Fruit fly (Drosophila melanogaster) whole organism, embryonic: ENCODE data around the gene VhaM9.7-d.

ENCODE experiments used
- ATbp ChIP-seq: fragments of 200-800 bp; sonication (Bioruptor generic); optimal IDR thresholded peaks from 2 replicates; lab custom pipeline; 2017; ENCODE audit warnings: missing biosample characterization, mild to moderate bottlenecking, missing genetic modification characterization, missing genetic modification reagents
- BEAF-32 ChIP-seq: fragments of 200-800 bp; sonication (Bioruptor generic); optimal IDR thresholded peaks from 3 replicates; lab custom pipeline; 2017; ENCODE audit warnings: missing biosample characterization, missing genetic modification characterization, mild to moderate bottlenecking, moderate library complexity, missing genetic modification reagents
- CG10267 ChIP-seq: fragments of 200-800 bp; sonication (Bioruptor generic); optimal IDR thresholded peaks from 2 replicates; lab custom pipeline; 2018; ENCODE audit warnings: missing biosample characterization, mild to moderate bottlenecking, missing genetic modification characterization, moderate library complexity
- CG10274 ChIP-seq: fragments of 200-800 bp; sonication (Bioruptor generic); optimal IDR thresholded peaks from 3 replicates; lab custom pipeline; 2017; ENCODE audit warnings: missing biosample characterization, mild to moderate bottlenecking, missing genetic modification characterization
- CG10366 ChIP-seq: fragments of 200-800 bp; sonication (Bioruptor generic); IDR thresholded peaks from 2 replicates; pipeline ENCODE4 v1.3.6; 2022; ENCODE audit warnings: missing biosample characterization, missing genetic modification characterization
- CG10431 ChIP-seq: fragments of 200-800 bp; sonication (Bioruptor generic); optimal IDR thresholded peaks from 3 replicates; lab custom pipeline; 2018; ENCODE audit warnings: missing biosample characterization, mild to moderate bottlenecking, missing genetic modification characterization
- CG12659 ChIP-seq: fragments of 200-800 bp; sonication (Bioruptor generic); optimal IDR thresholded peaks from 3 replicates; lab custom pipeline; 2017; ENCODE audit warnings: mild to moderate bottlenecking, missing biosample characterization, missing genetic modification reagents, missing genetic modification characterization
- CG13624 ChIP-seq: fragments of 200-800 bp; sonication (Bioruptor generic); optimal IDR thresholded peaks from 2 replicates; lab custom pipeline; 2016; ENCODE audit warnings: missing biosample characterization, missing genetic modification characterization
- CG13775 ChIP-seq: fragments of 200-800 bp; sonication (Bioruptor generic); optimal IDR thresholded peaks from 3 replicates; lab custom pipeline; 2017; ENCODE audit warnings: missing biosample characterization, mild to moderate bottlenecking, missing genetic modification characterization
- CG15601 ChIP-seq: fragments of 200-800 bp; sonication (Bioruptor generic); optimal IDR thresholded peaks from 3 replicates; lab custom pipeline; 2019; ENCODE audit warnings: missing biosample characterization, mild to moderate bottlenecking, missing genetic modification characterization, moderate library complexity
- CG15696 ChIP-seq: fragments of 200-800 bp; sonication (Bioruptor generic); optimal IDR thresholded peaks from 2 replicates; lab custom pipeline; 2019; ENCODE audit warnings: missing biosample characterization, mild to moderate bottlenecking, missing genetic modification characterization, moderate library complexity
- CG1603 ChIP-seq: fragments of 200-800 bp; sonication (Bioruptor generic); optimal IDR thresholded peaks from 2 replicates; lab custom pipeline; 2019; ENCODE audit warnings: missing biosample characterization, mild to moderate bottlenecking, missing genetic modification characterization, moderate library complexity
- CG17359 ChIP-seq: fragments of 200-800 bp; sonication (Bioruptor generic); optimal IDR thresholded peaks from 3 replicates; lab custom pipeline; 2018; ENCODE audit warnings: missing biosample characterization, mild to moderate bottlenecking, missing genetic modification characterization, moderate library complexity
- CG17385 ChIP-seq: fragments of 200-800 bp; sonication (Bioruptor generic); optimal IDR thresholded peaks from 3 replicates; lab custom pipeline; 2018; ENCODE audit warnings: missing biosample characterization, mild to moderate bottlenecking, missing genetic modification characterization
- CG2120 ChIP-seq: fragments of 200-800 bp; sonication (Bioruptor generic); optimal IDR thresholded peaks from 3 replicates; lab custom pipeline; 2016; ENCODE audit warnings: missing biosample characterization, missing genetic modification characterization
- CG30403 ChIP-seq: fragments of 200-800 bp; sonication (Bioruptor generic); optimal IDR thresholded peaks from 3 replicates; lab custom pipeline; 2016; ENCODE audit warnings: missing biosample characterization, missing genetic modification characterization
- CG30431 ChIP-seq: fragments of 200-800 bp; sonication (Bioruptor generic); optimal IDR thresholded peaks from 2 replicates; lab custom pipeline; 2017; ENCODE audit warnings: missing biosample characterization, missing genetic modification characterization
- CG32532 ChIP-seq: fragments of 200-800 bp; sonication (Bioruptor generic); IDR thresholded peaks from 2 replicates; pipeline ENCODE4 v1.3.6; 2022; ENCODE audit warnings: missing biosample characterization, missing genetic modification characterization
- CG34376 ChIP-seq: fragments of 200-800 bp; sonication (Bioruptor generic); optimal IDR thresholded peaks from 2 replicates; lab custom pipeline; 2018; ENCODE audit warnings: missing biosample characterization, mild to moderate bottlenecking, missing genetic modification characterization
- CG7556 ChIP-seq: fragments of 200-800 bp; sonication (Bioruptor generic); optimal IDR thresholded peaks from 2 replicates; lab custom pipeline; 2017; ENCODE audit warnings: missing biosample characterization, mild to moderate bottlenecking, missing genetic modification characterization
- Ets97D ChIP-seq: fragments of 200-800 bp; sonication (Bioruptor generic); optimal IDR thresholded peaks from 3 replicates; lab custom pipeline; 2016; ENCODE audit warnings: missing biosample characterization, missing genetic modification characterization
- Hmx ChIP-seq: fragments of 200-800 bp; sonication (Bioruptor generic); optimal IDR thresholded peaks from 2 replicates; lab custom pipeline; 2016; ENCODE audit warnings: missing biosample characterization, missing genetic modification characterization
- Hr51 ChIP-seq, 2 experiments: fragments of 200-800 bp; sonication (Bioruptor generic); optimal IDR thresholded peaks; 2 replicates in 1 of 2; 3 replicates in 1 of 2; lab custom pipeline; 2016 to 2018; ENCODE audit warnings: missing biosample characterization in 2 of 2, missing genetic modification characterization in 2 of 2, mild to moderate bottlenecking in 1 of 2, moderate library complexity in 1 of 2
- Hr78 ChIP-seq, 2 experiments: fragments of 200-800 bp in 1 of 2; fragments of >200 bp in 1 of 2; sonication (Bioruptor generic) in 1 of 2; optimal IDR thresholded peaks; 2 replicates each; lab custom pipeline; 2017 to 2019; ENCODE audit warnings: missing biosample characterization in 2 of 2, missing genetic modification characterization in 2 of 2, mild to moderate bottlenecking in 1 of 2, moderate library complexity in 1 of 2
- Myb ChIP-seq: fragments of 200-800 bp; sonication (Bioruptor generic); optimal IDR thresholded peaks from 2 replicates; lab custom pipeline; 2016; ENCODE audit warnings: missing biosample characterization, missing genetic modification characterization
- NK7.1 ChIP-seq: fragments of 200-800 bp; sonication (Bioruptor generic); optimal IDR thresholded peaks from 3 replicates; lab custom pipeline; 2016; ENCODE audit warnings: missing biosample characterization, missing genetic modification characterization
- Ravus ChIP-seq: fragments of 200-800 bp; sonication (Bioruptor generic); IDR thresholded peaks from 2 replicates; pipeline ENCODE4 v1.3.6; 2022; ENCODE audit warnings: missing biosample characterization, missing genetic modification characterization
- Sry-δ ChIP-seq: fragments of 200-800 bp; sonication (Bioruptor generic); optimal IDR thresholded peaks from 2 replicates; lab custom pipeline; 2016; ENCODE audit warnings: missing biosample characterization, missing genetic modification characterization
- ap ChIP-seq: fragments of 200-800 bp; sonication (Bioruptor generic); IDR thresholded peaks from 2 replicates; pipeline ENCODE4 v1.3.6; 2022; ENCODE audit warnings: missing biosample characterization, missing genetic modification characterization
- btn ChIP-seq: fragments of 200-800 bp; sonication (Bioruptor generic); optimal IDR thresholded peaks from 2 replicates; lab custom pipeline; 2016; ENCODE audit warnings: missing biosample characterization, missing genetic modification characterization
- chn ChIP-seq: fragments of 200-800 bp; sonication (Bioruptor generic); optimal IDR thresholded peaks from 2 replicates; lab custom pipeline; 2016; ENCODE audit warnings: missing biosample characterization, missing genetic modification characterization
- crol ChIP-seq: fragments of 200-800 bp; sonication (Bioruptor generic); IDR thresholded peaks from 2 replicates; pipeline ENCODE4 v1.3.6; 2022; ENCODE audit warnings: missing biosample characterization, missing genetic modification characterization
- ems ChIP-seq: fragments of 200-800 bp; sonication (Bioruptor generic); optimal IDR thresholded peaks from 3 replicates; lab custom pipeline; 2016; ENCODE audit warnings: missing biosample characterization, missing genetic modification characterization
- esg ChIP-seq: fragments of 200-800 bp; sonication (Bioruptor generic); conservative IDR thresholded peaks from 2 replicates; pipeline ENCODE4 v1.3.6; 2022; ENCODE audit warnings: missing biosample characterization, missing genetic modification characterization
- gfzf ChIP-seq: fragments of 200-800 bp; sonication (Bioruptor generic); optimal IDR thresholded peaks from 2 replicates; lab custom pipeline; 2016; ENCODE audit warnings: missing biosample characterization, mild to moderate bottlenecking, missing genetic modification characterization, moderate library complexity
- h ChIP-seq: fragments of >200 bp; optimal IDR thresholded peaks from 2 replicates; lab custom pipeline; 2017
- knrl ChIP-seq: fragments of 200-800 bp; sonication (Bioruptor generic); IDR thresholded peaks from 3 replicates; pipeline ENCODE4 v1.3.6; 2022; ENCODE audit warnings: missing biosample characterization, missing genetic modification characterization; ENCODE audit not compliant: partially characterized antibody
- lab ChIP-seq: fragments of 200-800 bp; sonication (Bioruptor generic); optimal IDR thresholded peaks from 3 replicates; lab custom pipeline; 2017; ENCODE audit warnings: missing biosample characterization, missing genetic modification characterization, mild to moderate bottlenecking, moderate library complexity, missing genetic modification reagents
- maf-S ChIP-seq: fragments of 200-800 bp; sonication (Bioruptor generic); optimal IDR thresholded peaks from 2 replicates; lab custom pipeline; 2016; ENCODE audit warnings: missing biosample characterization, missing genetic modification characterization
- p53 ChIP-seq: fragments of 200-800 bp; sonication (Bioruptor generic); optimal IDR thresholded peaks from 2 replicates; lab custom pipeline; 2016; ENCODE audit warnings: missing biosample characterization, missing genetic modification characterization
- pho ChIP-seq: fragments of 200-800 bp; sonication (Bioruptor generic); optimal IDR thresholded peaks from 2 replicates; lab custom pipeline; 2016; ENCODE audit warnings: missing biosample characterization, missing genetic modification characterization
- pita ChIP-seq: fragments of 200-800 bp; sonication (Bioruptor generic); optimal IDR thresholded peaks from 2 replicates; lab custom pipeline; 2017; ENCODE audit warnings: missing biosample characterization, mild to moderate bottlenecking, missing genetic modification characterization
- ranshi ChIP-seq: fragments of 200-800 bp; sonication (Bioruptor generic); IDR thresholded peaks from 2 replicates; pipeline ENCODE4 v1.3.6; 2022; ENCODE audit warnings: missing biosample characterization, missing genetic modification characterization
- sens ChIP-seq: fragments of 200-800 bp; sonication (Bioruptor generic); peaks from one replicate; lab custom pipeline; 2016; ENCODE audit warnings: missing biosample characterization, missing genetic modification characterization
- trem ChIP-seq: fragments of 200-800 bp; optimal IDR thresholded peaks from 3 replicates; lab custom pipeline; 2019; ENCODE audit warnings: missing biosample characterization, mild to moderate bottlenecking, missing genetic modification characterization, moderate library complexity
- unc-4 ChIP-seq: fragments of 200-800 bp; sonication (Bioruptor generic); IDR thresholded peaks from 2 replicates; pipeline ENCODE4 v1.3.6; 2022; ENCODE audit warnings: missing biosample characterization, missing genetic modification characterization; ENCODE audit not compliant: partially characterized antibody
- unpg ChIP-seq: fragments of 200-800 bp; sonication (Bioruptor generic); optimal IDR thresholded peaks from 3 replicates; lab custom pipeline; 2018; ENCODE audit warnings: missing biosample characterization, mild to moderate bottlenecking, missing genetic modification characterization, moderate library complexity
- zen2 ChIP-seq: fragments of 200-800 bp; sonication (Bioruptor generic); IDR thresholded peaks from 3 replicates; pipeline ENCODE4 v1.3.6; 2022; ENCODE audit warnings: missing biosample characterization, missing genetic modification characterization; ENCODE audit not compliant: partially characterized antibody

The VhaM9.7-d gene

DNA sequence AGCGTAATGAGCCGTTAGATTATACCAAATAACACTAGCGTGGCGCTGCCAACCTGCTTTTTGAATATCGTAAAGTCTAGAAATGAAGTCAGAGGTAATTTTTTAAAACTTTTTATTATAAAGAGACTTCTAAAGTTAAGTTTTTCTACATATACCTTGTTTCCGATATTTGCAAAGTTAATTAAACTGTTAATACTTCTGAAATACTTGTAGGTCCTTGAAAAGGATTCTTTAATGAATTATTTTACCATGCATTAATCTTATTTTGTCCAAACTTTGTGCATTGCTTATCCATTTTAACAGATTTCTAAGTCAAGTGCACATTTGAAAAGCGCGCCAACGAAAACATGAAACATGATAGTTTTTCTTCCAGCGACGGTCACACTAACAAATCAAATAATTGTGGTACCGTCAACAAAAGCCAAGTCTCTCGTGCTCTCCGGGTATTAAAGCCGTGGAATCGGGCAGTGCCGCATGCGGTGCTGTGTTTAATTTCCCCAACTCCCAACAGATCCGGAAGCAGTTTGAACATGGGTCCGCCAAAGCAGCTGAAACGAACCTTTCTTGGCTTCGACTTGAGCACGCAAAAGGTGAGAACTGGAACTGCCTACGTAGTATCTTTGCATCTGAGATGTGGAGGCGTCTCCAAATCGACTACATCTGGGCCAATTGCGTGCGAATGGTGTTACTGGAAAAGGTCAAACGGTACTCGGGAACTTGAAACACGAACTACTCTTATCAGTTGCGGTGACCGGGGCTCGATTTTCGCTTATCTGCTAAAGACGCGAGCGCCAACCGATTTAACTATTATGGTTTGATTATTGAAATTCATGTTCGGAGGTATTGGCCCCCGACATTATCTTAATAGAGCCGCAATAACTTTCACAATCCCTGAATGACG is 21.3 kb downstream of the VhaM9.7-d start, which contains the start of the genes EMC2A and CG3534 (continued):
- TF ChIP-seq knrl (GFP tag; lab: Robert Waterston, UW), result no peak
- TF ChIP-seq gfzf, result peak; percentile 80
- peak; percentile 63 for TF ChIP-seq CG34376 (GFP tag; lab: Kevin White, UChicago)
- TF ChIP-seq CG17359, result peak; percentile 8
- peak; percentile 86 for TF ChIP-seq sens
- 0 out of 2 replicates have a peak, but pooled peaks have one; percentile 47 for TF ChIP-seq ranshi (GFP tag; lab: Robert Waterston, UW)
- peak; percentile 3 for TF ChIP-seq NK7.1 (GFP tag; lab: Kevin White, UChicago)
- TF ChIP-seq Myb (GFP tag; lab: Kevin White, UChicago), result peak; percentile 37
- TF ChIP-seq Hr78 (GFP tag; optimal IDR thresholded peaks at IDR 0.05; lab: Kevin White, UChicago), result peak in 1 of 2 experiments; percentile 87
- TF ChIP-seq Hr51 (GFP tag; optimal IDR thresholded peaks at IDR 0.05; lab: Kevin White, UChicago), result no peak
- no peak for TF ChIP-seq esg
- TF ChIP-seq btn, result no peak
- TF ChIP-seq lab, result peak; percentile 11
- peak; percentile 11 for TF ChIP-seq CG7556
- TF ChIP-seq unpg (GFP tag; lab: Kevin White, UChicago), result no peak
- peak; percentile 43 for TF ChIP-seq CG10267 (tag; lab: Kevin White, UChicago)
- no peak for TF ChIP-seq CG13775
- TF ChIP-seq CG17385 (GFP tag; lab: Kevin White, UChicago), result no peak
- TF ChIP-seq Ets97D (GFP tag; lab: Kevin White, UChicago), result peak; percentile 34
- TF ChIP-seq CG32532, result peak; percentile 57
- TF ChIP-seq pita (GFP tag; lab: Kevin White, UChicago), result no peak
- 0 out of 2 replicates have a peak, but pooled peaks have one; percentile 14 for TF ChIP-seq unc-4 (GFP tag; lab: Robert Waterston, UW)
- TF ChIP-seq CG30431 (GFP tag; lab: Kevin White, UChicago), result no peak
- TF ChIP-seq pho, result no peak
- TF ChIP-seq h (lab: Kevin White, UChicago), result no peak
- peak; percentile 98 for TF ChIP-seq trem
- TF ChIP-seq Ravus (GFP tag; lab: Robert Waterston, UW), result no peak
- TF ChIP-seq ATbp (GFP tag; lab: Kevin White, UChicago), result no peak
- TF ChIP-seq Hmx (GFP tag; lab: Kevin White, UChicago), result peak; percentile 42
- no peak for TF ChIP-seq crol (GFP tag; lab: Robert Waterston, UW)
- peak; percentile 6 for TF ChIP-seq CG13624 (GFP tag; lab: Kevin White, UChicago)
- peak; percentile 25 for TF ChIP-seq ems
- no peak for TF ChIP-seq CG10274 (GFP tag; lab: Kevin White, UChicago)
- no peak for TF ChIP-seq CG10366 (GFP tag; lab: Robert Waterston, UW)
- TF ChIP-seq ap, result no peak
- peak; percentile 31 for TF ChIP-seq Sry-δ (GFP tag; lab: Kevin White, UChicago)
- peak; percentile 2 for TF ChIP-seq CG2120 (GFP tag; lab: Kevin White, UChicago)
- no peak for TF ChIP-seq CG10431 (GFP tag; lab: Kevin White, UChicago)
- TF ChIP-seq maf-S, result peak; percentile 17
- TF ChIP-seq CG15601 (tag; lab: Kevin White, UChicago), result no peak
- no peak for TF ChIP-seq chn (GFP tag; lab: Kevin White, UChicago)
- peak; percentile 25 for TF ChIP-seq CG30403 (GFP tag; lab: Kevin White, UChicago)
- peak; percentile 21 for TF ChIP-seq CG1603 (tag; lab: Kevin White, UChicago)
- peak; percentile 10 for TF ChIP-seq p53
- TF ChIP-seq CG15696, result peak; percentile 2
- peak; percentile 10 for TF ChIP-seq BEAF-32
- TF ChIP-seq zen2 (GFP tag; lab: Robert Waterston, UW), result no peak
- TF ChIP-seq CG12659 (GFP tag; lab: Kevin White, UChicago), result peak; percentile 2
